Fruit fly (Drosophila melanogaster) whole organism, wandering third instar larva: Measurements from ENCODE around the gene Notum.

Experiments used
- Abd-B ChIP-seq: fragments of >200 bp; optimal IDR thresholded peaks from 2 replicates; lab custom pipeline; 2017; ENCODE audit warnings: missing biosample characterization, missing genetic modification characterization
- CG32264 ChIP-seq: fragments of 200-800 bp; sonication (Bioruptor generic); optimal IDR thresholded peaks from 2 replicates; lab custom pipeline; 2016; ENCODE audit warnings: missing biosample characterization, missing genetic modification characterization
- CG9705 ChIP-seq: fragments of 200-800 bp; sonication (Bioruptor generic); optimal IDR thresholded peaks from 2 replicates; lab custom pipeline; 2018; ENCODE audit warnings: missing biosample characterization, mild to moderate bottlenecking, missing genetic modification characterization
- CrebA ChIP-seq: fragments of 200-800 bp; sonication (Bioruptor generic); optimal IDR thresholded peaks from 2 replicates; lab custom pipeline; 2016; ENCODE audit warnings: missing biosample characterization, mild to moderate bottlenecking, missing genetic modification characterization, borderline replicate concordance
- Dfd ChIP-seq: fragments of >200 bp; optimal IDR thresholded peaks from 2 replicates; lab custom pipeline; 2017; ENCODE audit warnings: missing biosample characterization, missing genetic modification characterization
- Dif ChIP-seq: fragments of 200-275, 200-300 bp; sonication (Bioruptor generic); optimal IDR thresholded peaks from 2 replicates; lab custom pipeline; 2018; ENCODE audit warnings: missing biosample characterization, missing genetic modification characterization; ENCODE audit not compliant: partially characterized antibody
- GATAd ChIP-seq: sonication (Bioruptor generic); optimal IDR thresholded peaks from 2 replicates; lab custom pipeline; 2016; ENCODE audit warnings: missing biosample characterization, missing genetic modification characterization
- HLH106 ChIP-seq: fragments of 200-800 bp; optimal IDR thresholded peaks from 3 replicates; lab custom pipeline; 2019; ENCODE audit warnings: missing biosample characterization, mild to moderate bottlenecking, missing genetic modification characterization, moderate library complexity
- Hnf4 ChIP-seq: fragments of 200-800 bp; sonication (Bioruptor generic); optimal IDR thresholded peaks from 2 replicates; lab custom pipeline; 2016; ENCODE audit warnings: missing biosample characterization, mild to moderate bottlenecking, missing genetic modification characterization
- Hr78 ChIP-seq: fragments of >200 bp; optimal IDR thresholded peaks from 2 replicates; lab custom pipeline; 2017; ENCODE audit warnings: missing biosample characterization, missing genetic modification characterization
- Hr83 ChIP-seq: fragments of 200-300 bp; sonication (Bioruptor generic); optimal IDR thresholded peaks from 2 replicates; lab custom pipeline; 2016; ENCODE audit warnings: missing biosample characterization, mild to moderate bottlenecking, missing genetic modification characterization, moderate library complexity; ENCODE audit not compliant: poor library complexity, severe bottlenecking
- Jra ChIP-seq: sonication (Bioruptor generic); optimal IDR thresholded peaks from 2 replicates; lab custom pipeline; 2016; ENCODE audit warnings: missing biosample characterization, missing genetic modification characterization
- Mio ChIP-seq: sonication (Bioruptor generic); optimal IDR thresholded peaks from 2 replicates; lab custom pipeline; 2016; ENCODE audit warnings: missing biosample characterization, missing genetic modification characterization
- Myc ChIP-seq: fragments of >200 bp; optimal IDR thresholded peaks from 2 replicates; lab custom pipeline; 2017
- N ChIP-seq: fragments of >200 bp; optimal IDR thresholded peaks from 2 replicates; lab custom pipeline; 2018; ENCODE audit warnings: missing biosample characterization, missing external identifiers, missing genetic modification characterization
- OdsH ChIP-seq: fragments of 200-800 bp; sonication (Bioruptor generic); optimal IDR thresholded peaks from 2 replicates; lab custom pipeline; 2016; ENCODE audit warnings: missing biosample characterization, mild to moderate bottlenecking, missing genetic modification characterization
- Rel ChIP-seq, 2 experiments: fragments of 200-800 bp; sonication (Bioruptor generic) in 1 of 2; optimal IDR thresholded peaks; 2 replicates in 1 of 2; 3 replicates in 1 of 2; lab custom pipeline; 2016 to 2019; ENCODE audit warnings: mild to moderate bottlenecking in 2 of 2, missing biosample characterization in 2 of 2, missing genetic modification characterization in 2 of 2, moderate library complexity in 1 of 2
- Sp1 ChIP-seq: fragments of 200-800 bp; sonication (Bioruptor generic); optimal IDR thresholded peaks from 3 replicates; lab custom pipeline; 2019; ENCODE audit warnings: missing biosample characterization, mild to moderate bottlenecking, missing genetic modification characterization, moderate library complexity
- Vsx2 ChIP-seq: fragments of 200-300, 225-300 bp; sonication (Bioruptor generic); optimal IDR thresholded peaks from 2 replicates; lab custom pipeline; 2018; ENCODE audit warnings: missing biosample characterization, missing genetic modification characterization; ENCODE audit not compliant: partially characterized antibody
- br ChIP-seq: fragments of 200-800 bp; sonication (Bioruptor generic); optimal IDR thresholded peaks from 2 replicates; lab custom pipeline; 2016; ENCODE audit warnings: missing biosample characterization, missing genetic modification characterization
- brk ChIP-seq: fragments of 200-800 bp; sonication (Bioruptor generic); optimal IDR thresholded peaks from 2 replicates; lab custom pipeline; 2016; ENCODE audit warnings: missing biosample characterization, mild to moderate bottlenecking, missing genetic modification characterization
- dl ChIP-seq, 2 experiments: fragments of 175-275, 200-275 bp in 1 of 2; fragments of 200-275 bp in 1 of 2; sonication (Bioruptor generic); optimal IDR thresholded peaks; lab custom pipeline; 2018; ENCODE audit warnings: mild to moderate bottlenecking in 2 of 2, missing biosample characterization in 2 of 2, missing genetic modification characterization in 2 of 2, moderate library complexity in 2 of 2; ENCODE audit not compliant: partially characterized antibody in 2 of 2, insufficient read depth in 1 of 2
- dmrt93B ChIP-seq: fragments of 200-800 bp; sonication (Bioruptor generic); optimal IDR thresholded peaks from 2 replicates; lab custom pipeline; 2018; ENCODE audit warnings: missing biosample characterization, mild to moderate bottlenecking, missing genetic modification characterization
- dsf ChIP-seq: sonication (Bioruptor generic); optimal IDR thresholded peaks from 2 replicates; lab custom pipeline; 2016; ENCODE audit warnings: missing biosample characterization, missing genetic modification characterization, borderline replicate concordance
- ey ChIP-seq: fragments of 200-800 bp; sonication (Bioruptor generic); optimal IDR thresholded peaks from 2 replicates; lab custom pipeline; 2016; ENCODE audit warnings: missing biosample characterization, missing genetic modification characterization
- foxo ChIP-seq, 2 experiments: fragments of 200-800 bp; sonication (Bioruptor generic); optimal IDR thresholded peaks; 2 replicates in 1 of 2; 3 replicates in 1 of 2; lab custom pipeline; 2016 to 2017; ENCODE audit warnings: missing biosample characterization in 2 of 2, missing genetic modification characterization in 2 of 2
- fru ChIP-seq: fragments of 200-800 bp; sonication (Bioruptor generic); optimal IDR thresholded peaks from 3 replicates; lab custom pipeline; 2016; ENCODE audit warnings: missing biosample characterization, mild to moderate bottlenecking, missing genetic modification characterization
- h ChIP-seq: fragments of 200-800 bp; sonication (Bioruptor generic); optimal IDR thresholded peaks from 3 replicates; lab custom pipeline; 2016; ENCODE audit warnings: missing biosample characterization, mild to moderate bottlenecking, missing genetic modification characterization
- jim ChIP-seq: fragments of 175-275, 200-325 bp; sonication (Bioruptor generic); optimal IDR thresholded peaks from 2 replicates; lab custom pipeline; 2016; ENCODE audit warnings: missing biosample characterization, mild to moderate bottlenecking, missing genetic modification characterization
- lola ChIP-seq: fragments of >200 bp; optimal IDR thresholded peaks from 2 replicates; lab custom pipeline; 2017; ENCODE audit warnings: missing biosample characterization, missing genetic modification characterization
- pan ChIP-seq: fragments of >200 bp; optimal IDR thresholded peaks from 2 replicates; lab custom pipeline; 2017
- psq ChIP-seq: fragments of 200-800 bp; sonication (Bioruptor generic); optimal IDR thresholded peaks from 3 replicates; lab custom pipeline; 2017; ENCODE audit warnings: missing biosample characterization, mild to moderate bottlenecking, missing genetic modification characterization, moderate library complexity
- rgr ChIP-seq: fragments of 200-800 bp; sonication (Bioruptor generic); optimal IDR thresholded peaks from 3 replicates; lab custom pipeline; 2016; ENCODE audit warnings: missing biosample characterization, mild to moderate bottlenecking, missing genetic modification characterization
- sage ChIP-seq: fragments of 200-800 bp; sonication (Bioruptor generic); optimal IDR thresholded peaks from 2 replicates; lab custom pipeline; 2016; ENCODE audit warnings: missing biosample characterization, mild to moderate bottlenecking, missing genetic modification characterization
- sv ChIP-seq: fragments of 200-800 bp; sonication (Bioruptor generic); optimal IDR thresholded peaks from 3 replicates; lab custom pipeline; 2016; ENCODE audit warnings: missing biosample characterization, missing genetic modification characterization
- tai ChIP-seq: sonication (Bioruptor generic); optimal IDR thresholded peaks from 2 replicates; lab custom pipeline; 2016; ENCODE audit warnings: missing biosample characterization, missing genetic modification characterization
- usp ChIP-seq: fragments of >200 bp; optimal IDR thresholded peaks from 2 replicates; lab custom pipeline; 2017; ENCODE audit warnings: missing biosample characterization, missing genetic modification characterization
- woc ChIP-seq: sonication (Bioruptor generic); optimal IDR thresholded peaks from 2 replicates; lab custom pipeline; 2016; ENCODE audit warnings: missing biosample characterization, mild to moderate bottlenecking, missing genetic modification characterization

The Notum gene

dm6 chr3L:16052145-16053025 is 29.1 kb downstream of the Notum start:
- TF ChIP-seq Sp1 (GFP tag; lab: Kevin White, UChicago) (no peak), Rel (GFP tag; optimal IDR thresholded peaks at IDR 0.05; lab: Kevin White, UChicago) (peak; percentile 14), Rel (tag; optimal IDR thresholded peaks at IDR 0.05; lab: Kevin White, UChicago) (peak; percentile 18), lola (GFP tag; lab: Kevin White, UChicago) (no peak), sage (no peak), Jra (GFP tag; lab: Kevin White, UChicago) (no peak), Dif (GFP tag; lab: Kevin White, UChicago) (peak; percentile 58), dsf (GFP tag; lab: Kevin White, UChicago) (no peak), Dfd (peak; percentile 99), ey (GFP tag; lab: Kevin White, UChicago) (no peak), fru (GFP tag; lab: Kevin White, UChicago) (peak; percentile 1), dl (GFP tag; optimal IDR thresholded peaks at IDR 0.05; lab: Kevin White, UChicago; ENCODE audit: insufficient read depth in 1 of 2, partially characterized antibody in 2 of 2) (peak; percentile 24 to 55), GATAd (GFP tag; lab: Kevin White, UChicago) (no peak), Mio (GFP tag; lab: Kevin White, UChicago) (no peak), sv (no peak), foxo (GFP tag; optimal IDR thresholded peaks at IDR 0.05; lab: Kevin White, UChicago) (peak in 1 of 2 experiments; percentile 8), CG9705 (GFP tag; lab: Kevin White, UChicago) (no peak), CG32264 (GFP tag; lab: Kevin White, UChicago) (no peak), Myc (lab: Kevin White, UChicago) (no peak), h (GFP tag; lab: Kevin White, UChicago) (peak; percentile 41), Abd-B (GFP tag; lab: Kevin White, UChicago) (peak; percentile 84), psq (GFP tag; lab: Kevin White, UChicago) (peak; percentile 15), rgr (peak; percentile 13), pan (peak; percentile 82), Vsx2 (GFP tag; lab: Kevin White, UChicago) (no peak), Hr78 (GFP tag; lab: Kevin White, UChicago) (peak; percentile 39), CrebA (peak; percentile 30), HLH106 (tag; lab: Kevin White, UChicago) (no peak), woc (no peak), brk (GFP tag; lab: Kevin White, UChicago) (no peak), N (peak; percentile 100), usp (GFP tag; lab: Kevin White, UChicago) (no peak), tai (GFP tag; lab: Kevin White, UChicago) (no peak), dmrt93B (GFP tag; lab: Kevin White, UChicago) (no peak), Hnf4 (GFP tag; lab: Kevin White, UChicago) (peak; percentile 5), Hr83 (GFP tag; lab: Kevin White, UChicago) (peak; percentile 4), jim (GFP tag; lab: Kevin White, UChicago) (no peak), br (GFP tag; lab: Kevin White, UChicago) (no peak), OdsH (no peak)

dm6 chr3L:16053026-16053556 is 29.8 kb downstream of the Notum start:
- no peak for TF ChIP-seq Abd-B (GFP tag; lab: Kevin White, UChicago)
- TF ChIP-seq Dfd, result peak; percentile 86
